Fruit fly (Drosophila melanogaster) whole organism, embryonic: Measurements from ENCODE around the gene CG5188.

ENCODE experiments used
- Ada2b ChIP-seq: fragments of 200-800 bp; sonication (Bioruptor generic); IDR thresholded peaks from 2 replicates; pipeline ENCODE4 v1.3.6; 2022; ENCODE audit warnings: missing biosample characterization, missing genetic modification characterization
- Adf1 ChIP-seq: fragments of 200-800 bp; sonication (Bioruptor generic); IDR thresholded peaks from 2 replicates; pipeline ENCODE4 v1.3.6; 2022; ENCODE audit warnings: missing biosample characterization, missing genetic modification characterization
- Aef1 ChIP-seq: fragments of 200-800 bp; sonication (Bioruptor generic); IDR thresholded peaks from 3 replicates; pipeline ENCODE4 v1.3.6; 2022; ENCODE audit warnings: missing biosample characterization, missing genetic modification characterization
- B-H2 ChIP-seq: fragments of 200-800 bp; sonication (Bioruptor generic); optimal IDR thresholded peaks from 2 replicates; lab custom pipeline; 2018; ENCODE audit warnings: missing biosample characterization, mild to moderate bottlenecking, missing genetic modification characterization
- Bgb ChIP-seq: fragments of 200-800 bp; sonication (Bioruptor generic); IDR thresholded peaks from 2 replicates; pipeline ENCODE4 v1.3.6; 2022; ENCODE audit warnings: missing biosample characterization, missing genetic modification characterization; ENCODE audit not compliant: partially characterized antibody
- CG10274 ChIP-seq: fragments of 200-800 bp; sonication (Bioruptor generic); optimal IDR thresholded peaks from 3 replicates; lab custom pipeline; 2017; ENCODE audit warnings: missing biosample characterization, mild to moderate bottlenecking, missing genetic modification characterization
- CG10959 ChIP-seq: fragments of 200-800 bp; sonication (Bioruptor generic); IDR thresholded peaks from 2 replicates; pipeline ENCODE4 v1.3.6; 2022; ENCODE audit warnings: missing biosample characterization, missing genetic modification characterization
- CG11247 ChIP-seq: fragments of 200-800 bp; sonication (Bioruptor generic); IDR thresholded peaks from 2 replicates; pipeline ENCODE4 v1.3.6; 2022; ENCODE audit warnings: missing biosample characterization, missing genetic modification characterization
- CG12104 ChIP-seq: fragments of 200-800 bp; sonication (Bioruptor generic); optimal IDR thresholded peaks from 3 replicates; lab custom pipeline; 2016; ENCODE audit warnings: missing biosample characterization, missing genetic modification characterization
- CG12236 ChIP-seq: fragments of 200-800 bp; sonication (Bioruptor generic); optimal IDR thresholded peaks from 2 replicates; lab custom pipeline; 2016; ENCODE audit warnings: missing biosample characterization, missing genetic modification characterization
- CG12391 ChIP-seq: fragments of 200-800 bp; sonication (Bioruptor generic); optimal IDR thresholded peaks from 3 replicates; lab custom pipeline; 2018; ENCODE audit warnings: missing biosample characterization, mild to moderate bottlenecking, missing genetic modification characterization, moderate library complexity
- CG12769 ChIP-seq: fragments of 200-800 bp; sonication (Bioruptor generic); optimal IDR thresholded peaks from 2 replicates; lab custom pipeline; 2019; ENCODE audit warnings: missing biosample characterization, mild to moderate bottlenecking, missing genetic modification characterization, moderate library complexity
- CG13894 ChIP-seq: fragments of 200-800 bp; sonication (Bioruptor generic); optimal IDR thresholded peaks from 3 replicates; lab custom pipeline; 2018; ENCODE audit warnings: missing biosample characterization, mild to moderate bottlenecking, missing genetic modification characterization, moderate library complexity
- CG14441 ChIP-seq: fragments of 200-800 bp; sonication (Bioruptor generic); IDR thresholded peaks from 2 replicates; pipeline ENCODE4 v1.3.6; 2022; ENCODE audit warnings: missing biosample characterization, missing genetic modification characterization
- CG1529 ChIP-seq: fragments of 200-800 bp; sonication (Bioruptor generic); optimal IDR thresholded peaks from 3 replicates; lab custom pipeline; 2018; ENCODE audit warnings: missing biosample characterization, missing genetic modification characterization
- CG15514 ChIP-seq: fragments of 200-800 bp; sonication (Bioruptor generic); optimal IDR thresholded peaks from 3 replicates; lab custom pipeline; 2017; ENCODE audit warnings: missing biosample characterization, missing genetic modification characterization, mild to moderate bottlenecking, moderate library complexity, missing genetic modification reagents
- CG17359 ChIP-seq: fragments of 200-800 bp; sonication (Bioruptor generic); optimal IDR thresholded peaks from 3 replicates; lab custom pipeline; 2018; ENCODE audit warnings: missing biosample characterization, mild to moderate bottlenecking, missing genetic modification characterization, moderate library complexity
- CG17612 ChIP-seq: fragments of 200-800 bp; sonication (Bioruptor generic); IDR thresholded peaks from 2 replicates; pipeline ENCODE4 v1.3.6; 2022; ENCODE audit warnings: missing biosample characterization, missing genetic modification characterization
- CG2712 ChIP-seq: fragments of 200-800 bp; optimal IDR thresholded peaks from 3 replicates; lab custom pipeline; 2019; ENCODE audit warnings: missing biosample characterization, mild to moderate bottlenecking, missing genetic modification characterization, moderate library complexity
- CG4730 ChIP-seq: fragments of 200-800 bp; sonication (Bioruptor generic); IDR thresholded peaks from 2 replicates; pipeline ENCODE4 v1.3.6; 2022; ENCODE audit warnings: missing biosample characterization, missing genetic modification characterization
- CG5953 ChIP-seq: fragments of 200-800 bp; sonication (Bioruptor generic); IDR thresholded peaks from 2 replicates; pipeline ENCODE4 v1.3.6; 2022; ENCODE audit warnings: missing biosample characterization, missing genetic modification characterization
- CG7963 ChIP-seq: fragments of 200-800 bp; sonication (Bioruptor generic); IDR thresholded peaks from 3 replicates; pipeline ENCODE4 v1.3.6; 2022; ENCODE audit warnings: missing biosample characterization, missing genetic modification characterization; ENCODE audit not compliant: partially characterized antibody
- CG9727 ChIP-seq: fragments of 200-800 bp; sonication (Bioruptor generic); optimal IDR thresholded peaks from 3 replicates; lab custom pipeline; 2017; ENCODE audit warnings: missing biosample characterization, mild to moderate bottlenecking, missing genetic modification characterization
- Doc3 ChIP-seq: fragments of 200-800 bp; sonication (Bioruptor generic); IDR thresholded peaks from 3 replicates; pipeline ENCODE4 v1.3.6; 2022; ENCODE audit warnings: missing biosample characterization, missing genetic modification characterization; ENCODE audit not compliant: partially characterized antibody
- Gug ChIP-seq: fragments of 200-800 bp; sonication (Bioruptor generic); IDR thresholded peaks from 4 replicates; pipeline ENCODE4 v1.3.6; 2022; ENCODE audit warnings: missing biosample characterization, missing genetic modification characterization
- Hmr ChIP-seq: fragments of 200-800 bp; sonication (Bioruptor generic); optimal IDR thresholded peaks from 3 replicates; lab custom pipeline; 2017; ENCODE audit warnings: mild to moderate bottlenecking, missing biosample characterization, missing genetic modification reagents, missing genetic modification characterization
- Meics ChIP-seq: fragments of 200-800 bp; sonication (Bioruptor generic); optimal IDR thresholded peaks from 2 replicates; lab custom pipeline; 2017; ENCODE audit warnings: missing biosample characterization, mild to moderate bottlenecking, missing genetic modification characterization
- Neu2 ChIP-seq: fragments of 200-800 bp; sonication (Bioruptor generic); optimal IDR thresholded peaks from 3 replicates; lab custom pipeline; 2016; ENCODE audit warnings: missing biosample characterization, missing genetic modification characterization, borderline replicate concordance
- PHDP ChIP-seq: fragments of 200-800 bp; sonication (Bioruptor generic); optimal IDR thresholded peaks from 3 replicates; lab custom pipeline; 2018; ENCODE audit warnings: missing biosample characterization, mild to moderate bottlenecking, missing genetic modification characterization, moderate library complexity
- Ravus ChIP-seq: fragments of 200-800 bp; sonication (Bioruptor generic); IDR thresholded peaks from 2 replicates; pipeline ENCODE4 v1.3.6; 2022; ENCODE audit warnings: missing biosample characterization, missing genetic modification characterization
- Vsx1 ChIP-seq: fragments of 200-800 bp; sonication (Bioruptor generic); optimal IDR thresholded peaks from 2 replicates; lab custom pipeline; 2017; ENCODE audit warnings: missing biosample characterization, mild to moderate bottlenecking, missing genetic modification characterization, missing genetic modification reagents
- Xbp1 ChIP-seq: fragments of 200-800 bp; sonication (Bioruptor generic); optimal IDR thresholded peaks from 3 replicates; lab custom pipeline; 2016; ENCODE audit warnings: missing biosample characterization, mild to moderate bottlenecking, missing genetic modification characterization
- Xrp1 ChIP-seq: fragments of 200-800 bp; sonication (Bioruptor generic); IDR thresholded peaks from 2 replicates; pipeline ENCODE4 v1.3.6; 2022; ENCODE audit warnings: missing biosample characterization, missing genetic modification characterization
- abd-A ChIP-seq: fragments of 200-800 bp; sonication (Bioruptor generic); optimal IDR thresholded peaks from 3 replicates; lab custom pipeline; 2019; ENCODE audit warnings: missing biosample characterization, mild to moderate bottlenecking, missing genetic modification characterization, moderate library complexity
- ap ChIP-seq: fragments of 200-800 bp; sonication (Bioruptor generic); IDR thresholded peaks from 2 replicates; pipeline ENCODE4 v1.3.6; 2022; ENCODE audit warnings: missing biosample characterization, missing genetic modification characterization
- bab2 ChIP-seq: fragments of 200-800 bp; sonication (Bioruptor generic); optimal IDR thresholded peaks from 2 replicates; lab custom pipeline; 2016; ENCODE audit warnings: missing biosample characterization, missing genetic modification characterization
- br ChIP-seq: fragments of >200 bp; optimal IDR thresholded peaks from 2 replicates; lab custom pipeline; 2017
- emc ChIP-seq: fragments of 200-800 bp; sonication (Bioruptor generic); optimal IDR thresholded peaks from 2 replicates; lab custom pipeline; 2016; ENCODE audit warnings: missing biosample characterization, missing genetic modification characterization
- gem ChIP-seq: fragments of 200-800 bp; sonication (Bioruptor generic); optimal IDR thresholded peaks from 2 replicates; lab custom pipeline; 2019; ENCODE audit warnings: missing biosample characterization, mild to moderate bottlenecking, missing genetic modification characterization, moderate library complexity
- klu ChIP-seq: fragments of 200-800 bp; sonication (Bioruptor generic); IDR thresholded peaks from 2 replicates; pipeline ENCODE4 v1.3.6; 2022; ENCODE audit warnings: missing biosample characterization, missing genetic modification characterization
- lola ChIP-seq, 3 experiments: fragments of >200 bp in 2 of 3; fragments of 200-800 bp in 1 of 3; sonication (Bioruptor generic) in 1 of 3; optimal IDR thresholded peaks; 2 replicates each; lab custom pipeline; 2017 to 2019; ENCODE audit warnings: missing biosample characterization in 3 of 3, missing genetic modification characterization in 3 of 3, mild to moderate bottlenecking in 1 of 3, moderate library complexity in 1 of 3
- lov ChIP-seq, 2 experiments: fragments of 200-800 bp in 1 of 2; fragments of >200 bp in 1 of 2; sonication (Bioruptor generic) in 1 of 2; IDR thresholded peaks in 1 of 2; optimal IDR thresholded peaks in 1 of 2; 2 replicates in 1 of 2; 3 replicates in 1 of 2; pipeline versions ENCODE4 v1.3.6 to Lab custom; 2017 to 2022; ENCODE audit warnings: missing biosample characterization in 1 of 2, missing genetic modification characterization in 1 of 2
- pb ChIP-seq: fragments of 200-800 bp; sonication (Bioruptor generic); optimal IDR thresholded peaks from 3 replicates; lab custom pipeline; 2016; ENCODE audit warnings: missing biosample characterization, missing genetic modification characterization
- phol ChIP-seq: fragments of 200-800 bp; sonication (Bioruptor generic); optimal IDR thresholded peaks from 3 replicates; lab custom pipeline; 2018; ENCODE audit warnings: missing biosample characterization, mild to moderate bottlenecking, missing genetic modification characterization, moderate library complexity
- pum ChIP-seq: fragments of 200-800 bp; sonication (Bioruptor generic); optimal IDR thresholded peaks from 2 replicates; lab custom pipeline; 2016; ENCODE audit warnings: missing biosample characterization, missing genetic modification characterization
- pzg ChIP-seq: fragments of 200-800 bp; sonication (Bioruptor generic); optimal IDR thresholded peaks from 3 replicates; lab custom pipeline; 2018; ENCODE audit warnings: missing biosample characterization, mild to moderate bottlenecking, missing genetic modification characterization, moderate library complexity
- toy ChIP-seq: fragments of 200-800 bp; sonication (Bioruptor generic); IDR thresholded peaks from 2 replicates; pipeline ENCODE4 v1.3.6; 2022; ENCODE audit warnings: missing biosample characterization, missing genetic modification characterization
- unpg ChIP-seq: fragments of 200-800 bp; sonication (Bioruptor generic); optimal IDR thresholded peaks from 3 replicates; lab custom pipeline; 2018; ENCODE audit warnings: missing biosample characterization, mild to moderate bottlenecking, missing genetic modification characterization, moderate library complexity
- wor ChIP-seq: fragments of 200-800 bp; sonication (Bioruptor generic); IDR thresholded peaks from 2 replicates; pipeline ENCODE4 v1.3.6; 2022; ENCODE audit warnings: missing biosample characterization, missing genetic modification characterization

CG5188 gene

dm6 chr2L:10386208-10386805 lies 42.3 kb upstream of the CG5188 start, which contains the start of the genes Cdk1 and mRpS7 (continued):
- TF ChIP-seq CG12391 (tag; lab: Kevin White, UChicago), result peak; percentile 89
- TF ChIP-seq Xrp1 (GFP tag; lab: Robert Waterston, UW), result peak; percentile 69
- peak; percentile 89 for TF ChIP-seq phol (tag; lab: Kevin White, UChicago)
- TF ChIP-seq CG1529 (GFP tag; lab: Kevin White, UChicago), result peak; percentile 45
- peak; percentile 50; the same call in 1 of the 2 replicates for TF ChIP-seq Ada2b (GFP tag; lab: Robert Waterston, UW)
- TF ChIP-seq CG12769, result no peak
- TF ChIP-seq klu (GFP tag; lab: Robert Waterston, UW), result no peak; the same call in 1 of the 2 replicates
- peak; percentile 59 for TF ChIP-seq bab2 (GFP tag; lab: Kevin White, UChicago)
- peak; percentile 90 for TF ChIP-seq gem (tag; lab: Kevin White, UChicago)
- TF ChIP-seq CG12236 (GFP tag; lab: Kevin White, UChicago), result no peak
- TF ChIP-seq CG13894, result peak; percentile 47
- TF ChIP-seq B-H2 (GFP tag; lab: Kevin White, UChicago), result peak; percentile 26
- peak; percentile 47 for TF ChIP-seq pzg (GFP tag; lab: Kevin White, UChicago)
- no peak; the same call in 1 of the 2 replicates for TF ChIP-seq Ravus (GFP tag; lab: Robert Waterston, UW)
- TF ChIP-seq unpg (GFP tag; lab: Kevin White, UChicago), result peak; percentile 79
- TF ChIP-seq CG17359 (tag; lab: Kevin White, UChicago), result peak; percentile 66
- peak; percentile 63 for TF ChIP-seq CG12104
- 0 out of 2 replicates have a peak, but pooled peaks have one; percentile 52 for TF ChIP-seq CG5953 (GFP tag; lab: Robert Waterston, UW)
- peak; percentile 43; the same call in 1 of the 2 replicates for TF ChIP-seq CG11247 (GFP tag; lab: Robert Waterston, UW)
- no peak for TF ChIP-seq CG17612
- no peak for TF ChIP-seq Neu2 (GFP tag; lab: Kevin White, UChicago)
- no peak for TF ChIP-seq lov (optimal IDR thresholded peaks at IDR 0.05; lab: Kevin White, UChicago)
- no peak for TF ChIP-seq lov (GFP tag; IDR thresholded peaks at IDR 0.05; lab: Robert Waterston, UW)
- peak; percentile 73 for TF ChIP-seq Hmr (GFP tag; lab: Kevin White, UChicago)
- peak; percentile 56 for TF ChIP-seq pum
- TF ChIP-seq Doc3 (GFP tag; lab: Robert Waterston, UW), result no peak
- TF ChIP-seq CG10959, result no peak
- TF ChIP-seq CG2712, result peak; percentile 84
- no peak for TF ChIP-seq toy
- peak; percentile 47 for TF ChIP-seq Vsx1 (GFP tag; lab: Kevin White, UChicago)
- TF ChIP-seq Meics, result peak; percentile 79
- TF ChIP-seq CG9727 (GFP tag; lab: Kevin White, UChicago), result peak; percentile 77
- no peak for TF ChIP-seq br (lab: Kevin White, UChicago)
- 0 out of 2 replicates have a peak, but pooled peaks have one; percentile 16 for TF ChIP-seq Adf1 (GFP tag; lab: Robert Waterston, UW)
- TF ChIP-seq Gug, result no peak
- TF ChIP-seq CG4730 (GFP tag; lab: Robert Waterston, UW), result peak; percentile 41
- peak; percentile 56; the same call in 1 of the 2 replicates for TF ChIP-seq wor (GFP tag; lab: Robert Waterston, UW)
- TF ChIP-seq CG15514 (GFP tag; lab: Kevin White, UChicago), result peak; percentile 68
- no peak for TF ChIP-seq abd-A
- TF ChIP-seq ap, result 0 out of 2 replicates have a peak, but pooled peaks have one; percentile 40
- peak; percentile 81 for TF ChIP-seq PHDP (tag; lab: Kevin White, UChicago)
- TF ChIP-seq Xbp1 (GFP tag; lab: Kevin White, UChicago), result peak; percentile 77
- no peak for TF ChIP-seq CG10274 (GFP tag; lab: Kevin White, UChicago)
- no peak for TF ChIP-seq Bgb (GFP tag; lab: Robert Waterston, UW)
- TF ChIP-seq Aef1, result peak; percentile 53
- no peak for TF ChIP-seq pb (GFP tag; lab: Kevin White, UChicago)
- TF ChIP-seq lola (GFP tag; optimal IDR thresholded peaks at IDR 0.05; lab: Kevin White, UChicago), result peak in 1 of 3 experiments; percentile 72
- no peak for TF ChIP-seq emc (GFP tag; lab: Kevin White, UChicago)
- peak; percentile 74 for TF ChIP-seq CG14441
- no peak for TF ChIP-seq CG7963 (GFP tag; lab: Robert Waterston, UW)
